Worm (Caenorhabditis elegans) whole organism, L1 larva: Measurements from ENCODE around the gene ZK1248.15.

ENCODE experiments used
- C04F5.9 ChIP-seq: sonication (generic microtip); optimal IDR thresholded peaks from 2 replicates; lab custom pipeline; 2016; ENCODE audit warnings: missing genetic modification characterization, missing compliant biosample characterization
- F16B12.6 ChIP-seq: fragments of 150-350 bp; optimal IDR thresholded peaks from 2 replicates; lab custom pipeline; 2014; ENCODE audit warnings: missing biosample characterization, missing genetic modification characterization
- Y116A8C.19 ChIP-seq: sonication (generic microtip); optimal IDR thresholded peaks from 2 replicates; lab custom pipeline; 2016; ENCODE audit warnings: missing compliant biosample characterization, missing genetic modification characterization, borderline replicate concordance
- aha-1 ChIP-seq: fragments of 150-350 bp; optimal IDR thresholded peaks from 2 replicates; lab custom pipeline; 2014; ENCODE audit warnings: missing biosample characterization, missing genetic modification characterization
- aly-2 ChIP-seq: fragments of 150-350 bp; optimal IDR thresholded peaks from 2 replicates; lab custom pipeline; 2014; ENCODE audit warnings: missing biosample characterization, missing genetic modification characterization
- blmp-1 ChIP-seq: fragments of 150-350 bp; optimal IDR thresholded peaks from 2 replicates; lab custom pipeline; 2014; ENCODE audit warnings: missing biosample characterization, missing genetic modification characterization
- ceh-82 ChIP-seq, 3 experiments: fragments of 150-350 bp in 1 of 3; sonication (generic microtip) in 2 of 3; optimal IDR thresholded peaks; 2 replicates each; lab custom pipeline; 2014 to 2017; ENCODE audit warnings: missing biosample characterization in 3 of 3, missing genetic modification characterization in 3 of 3
- ceh-88 ChIP-seq: fragments of 200-800 bp; sonication (Bioruptor generic); IDR thresholded peaks from 2 replicates; pipeline ENCODE4 v1.3.6; 2022; ENCODE audit warnings: missing genetic modification characterization, missing compliant biosample characterization
- ces-1 ChIP-seq: fragments of 150-350 bp; optimal IDR thresholded peaks from 2 replicates; lab custom pipeline; 2014; ENCODE audit warnings: missing biosample characterization, missing genetic modification reagents, missing genetic modification characterization
- dsc-1 ChIP-seq: sonication (generic microtip); optimal IDR thresholded peaks from 2 replicates; lab custom pipeline; 2016; ENCODE audit warnings: mild to moderate bottlenecking, missing genetic modification characterization, missing compliant biosample characterization
- efl-1 ChIP-seq, 4 experiments: fragments of 150-350 bp; optimal IDR thresholded peaks in 3 of 4; peaks in 1 of 4; 1 replicate in 1 of 4; 2 replicates in 3 of 4; lab custom pipeline; 2014; ENCODE audit warnings: missing biosample characterization in 2 of 4, missing genetic modification characterization in 2 of 4, missing genetic modification reagents in 2 of 4
- egl-13 ChIP-seq: sonication (generic microtip); optimal IDR thresholded peaks from 2 replicates; lab custom pipeline; 2016; ENCODE audit warnings: missing genotype, missing genetic modification reagents, missing genetic modification characterization, missing compliant biosample characterization
- elt-2 ChIP-seq: sonication (generic microtip); optimal IDR thresholded peaks from 2 replicates; lab custom pipeline; 2016; ENCODE audit warnings: missing genetic modification characterization, mild to moderate bottlenecking, inconsistent platforms, missing compliant biosample characterization, missing genetic modification reagents
- fkh-4 ChIP-seq: sonication (generic microtip); optimal IDR thresholded peaks from 2 replicates; lab custom pipeline; 2016; ENCODE audit warnings: missing compliant biosample characterization, missing genetic modification characterization, borderline replicate concordance
- fkh-8 ChIP-seq: sonication (generic microtip); optimal IDR thresholded peaks from 2 replicates; lab custom pipeline; 2016; ENCODE audit warnings: mild to moderate bottlenecking, missing genetic modification characterization, missing compliant biosample characterization
- fos-1 ChIP-seq: fragments of 150-350 bp; optimal IDR thresholded peaks from 2 replicates; lab custom pipeline; 2014; ENCODE audit warnings: missing biosample characterization, missing genetic modification characterization
- grh-1 ChIP-seq: fragments of 200-800 bp; sonication (Bioruptor generic); IDR thresholded peaks from 2 replicates; pipeline ENCODE4 v1.3.6; 2022; ENCODE audit warnings: missing genetic modification reagents, missing genetic modification characterization, missing compliant biosample characterization
- hlh-4 ChIP-seq: sonication (generic microtip); optimal IDR thresholded peaks from 2 replicates; lab custom pipeline; 2016; ENCODE audit warnings: mild to moderate bottlenecking, missing genetic modification characterization, missing compliant biosample characterization
- hpl-2 ChIP-seq: fragments of 150-350 bp; optimal IDR thresholded peaks from 2 replicates; lab custom pipeline; 2014; ENCODE audit warnings: missing biosample characterization, missing genetic modification reagents, missing genetic modification characterization
- irx-1 ChIP-seq: sonication (generic microtip); optimal IDR thresholded peaks from 2 replicates; lab custom pipeline; 2016; ENCODE audit warnings: missing genetic modification characterization, missing compliant biosample characterization
- isw-1 ChIP-seq: fragments of 200-800 bp; sonication (Bioruptor generic); IDR thresholded peaks from 2 replicates; pipeline ENCODE4 v1.3.6; 2022; ENCODE audit warnings: missing genetic modification characterization, missing compliant biosample characterization
- lin-14 ChIP-seq: fragments of 200-800 bp; sonication (Bioruptor generic); optimal IDR thresholded peaks from 2 replicates; lab custom pipeline; 2018; ENCODE audit warnings: mild to moderate bottlenecking, missing genetic modification characterization, moderate library complexity, missing compliant biosample characterization
- lin-15B ChIP-seq: fragments of 150-350 bp; sonication (generic microtip); optimal IDR thresholded peaks from 3 replicates; lab custom pipeline; 2014; ENCODE audit warnings: missing biosample characterization, missing genetic modification characterization
- mdl-1 ChIP-seq, 2 experiments: fragments of 150-350 bp; optimal IDR thresholded peaks; 2 replicates each; lab custom pipeline; 2014 to 2017; ENCODE audit warnings: missing biosample characterization in 2 of 2, missing genetic modification characterization in 2 of 2, inconsistent platforms in 1 of 2
- mef-2 ChIP-seq: fragments of 150-350 bp; optimal IDR thresholded peaks from 2 replicates; lab custom pipeline; 2014; ENCODE audit warnings: missing biosample characterization, missing genetic modification characterization
- mep-1 ChIP-seq: fragments of 150-350 bp; optimal IDR thresholded peaks from 2 replicates; lab custom pipeline; 2014; ENCODE audit warnings: missing biosample characterization, missing genetic modification characterization
- nhr-11 ChIP-seq: fragments of 150-350 bp; optimal IDR thresholded peaks from 2 replicates; lab custom pipeline; 2014; ENCODE audit warnings: missing biosample characterization, missing genetic modification characterization
- nhr-12 ChIP-seq: sonication (generic microtip); optimal IDR thresholded peaks from 2 replicates; lab custom pipeline; 2017; ENCODE audit warnings: missing biosample characterization, missing genetic modification characterization
- nhr-19 ChIP-seq: fragments of 200-800 bp; sonication (Bioruptor generic); conservative IDR thresholded peaks from 2 replicates; pipeline ENCODE4 v1.3.6; 2022; ENCODE audit warnings: missing genetic modification characterization, missing compliant biosample characterization
- nhr-237 ChIP-seq: fragments of 150-350 bp; optimal IDR thresholded peaks from 2 replicates; lab custom pipeline; 2014; ENCODE audit warnings: missing biosample characterization, missing genetic modification characterization
- nhr-47 ChIP-seq: sonication (generic microtip); optimal IDR thresholded peaks from 2 replicates; lab custom pipeline; 2016; ENCODE audit warnings: mild to moderate bottlenecking, missing genetic modification characterization, moderate library complexity, missing compliant biosample characterization
- nhr-71 ChIP-seq: sonication (generic microtip); optimal IDR thresholded peaks from 2 replicates; lab custom pipeline; 2016; ENCODE audit warnings: mild to moderate bottlenecking, missing genetic modification characterization, moderate library complexity, missing compliant biosample characterization
- nhr-77 ChIP-seq: fragments of 150-350 bp; optimal IDR thresholded peaks from 2 replicates; lab custom pipeline; 2014; ENCODE audit warnings: missing biosample characterization, missing genetic modification characterization
- nhr-90 ChIP-seq: sonication (generic microtip); optimal IDR thresholded peaks from 2 replicates; lab custom pipeline; 2016; ENCODE audit warnings: mild to moderate bottlenecking, missing genetic modification characterization, missing compliant biosample characterization; ENCODE audit not compliant: poor library complexity
- pag-3 ChIP-seq: sonication (generic microtip); optimal IDR thresholded peaks from 2 replicates; lab custom pipeline; 2017; ENCODE audit warnings: missing genetic modification characterization, mild to moderate bottlenecking, missing compliant biosample characterization, antibody characterized with exemption, borderline replicate concordance; ENCODE audit not compliant: insufficient read depth
- pax-3 ChIP-seq: fragments of 200-800 bp; sonication (Bioruptor generic); optimal IDR thresholded peaks from 2 replicates; lab custom pipeline; 2018; ENCODE audit warnings: mild to moderate bottlenecking, missing genetic modification characterization, moderate library complexity, missing compliant biosample characterization
- pqm-1 ChIP-seq: sonication (generic microtip); optimal IDR thresholded peaks from 3 replicates; lab custom pipeline; 2017; ENCODE audit warnings: missing biosample characterization, missing genetic modification characterization
- rnt-1 ChIP-seq: sonication (generic microtip); optimal IDR thresholded peaks from 2 replicates; lab custom pipeline; 2016; ENCODE audit warnings: mild to moderate bottlenecking, missing genetic modification characterization, moderate library complexity, missing compliant biosample characterization
- skn-1 ChIP-seq: fragments of 150-350 bp; optimal IDR thresholded peaks from 2 replicates; lab custom pipeline; 2014; ENCODE audit warnings: missing biosample characterization, missing genetic modification characterization
- snpc-4 ChIP-seq: fragments of 150-350 bp; optimal IDR thresholded peaks from 2 replicates; lab custom pipeline; 2014; ENCODE audit warnings: missing biosample characterization, missing genetic modification characterization
- snu-23 ChIP-seq: sonication (generic microtip); optimal IDR thresholded peaks from 2 replicates; lab custom pipeline; 2016; ENCODE audit warnings: missing genetic modification characterization, missing compliant biosample characterization
- sptf-1 ChIP-seq: fragments of 150-350 bp; optimal IDR thresholded peaks from 2 replicates; lab custom pipeline; 2014; ENCODE audit warnings: missing biosample characterization, missing genetic modification characterization
- tbx-2 ChIP-seq: sonication (generic microtip); optimal IDR thresholded peaks from 2 replicates; lab custom pipeline; 2016; ENCODE audit warnings: missing genetic modification characterization, missing compliant biosample characterization
- unc-130 ChIP-seq: fragments of 150-350 bp; optimal IDR thresholded peaks from 2 replicates; lab custom pipeline; 2017; ENCODE audit warnings: missing biosample characterization, missing genetic modification characterization, inconsistent platforms
- unc-62 ChIP-seq: fragments of 150-350 bp; optimal IDR thresholded peaks from 2 replicates; lab custom pipeline; 2014; ENCODE audit warnings: missing biosample characterization, missing genetic modification reagents, missing genetic modification characterization
- unc-98 ChIP-seq: fragments of 200-800 bp; sonication (Bioruptor generic); IDR thresholded peaks from 2 replicates; pipeline ENCODE4 v1.3.6; 2022; ENCODE audit warnings: missing genetic modification characterization, missing compliant biosample characterization
- vab-15 ChIP-seq: sonication (generic microtip); optimal IDR thresholded peaks from 2 replicates; lab custom pipeline; 2017; ENCODE audit warnings: missing genotype, mild to moderate bottlenecking, missing genetic modification characterization, missing compliant biosample characterization
- xbp-1 ChIP-seq: sonication (generic microtip); optimal IDR thresholded peaks from 2 replicates; lab custom pipeline; 2016; ENCODE audit warnings: missing genetic modification characterization, missing compliant biosample characterization
- zag-1 ChIP-seq: fragments of 150-350 bp; optimal IDR thresholded peaks from 2 replicates; lab custom pipeline; 2014; ENCODE audit warnings: missing biosample characterization, missing genetic modification characterization

Gene ZK1248.15

DNA sequence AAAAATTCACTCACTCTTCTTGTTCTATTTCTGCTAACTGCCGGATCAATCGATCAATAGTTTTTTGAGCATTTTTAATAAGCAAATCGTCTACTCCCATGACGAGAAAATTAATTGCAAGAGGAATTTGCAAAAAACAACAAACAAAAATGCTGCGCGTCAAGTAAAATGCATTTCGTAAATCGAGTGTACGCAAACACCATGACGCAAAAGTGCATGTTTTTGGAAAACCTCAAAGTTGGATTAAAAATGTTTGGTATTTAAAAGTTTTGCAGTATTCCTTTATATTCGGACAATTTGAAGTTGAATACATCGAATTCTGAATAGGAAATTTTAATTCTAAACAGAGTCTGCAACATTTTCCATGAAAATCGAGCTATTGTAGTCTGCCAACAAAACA is 874 bp upstream of the ZK1248.15 start, which contains the start of gene ZK1248.19 (continued):
- TF ChIP-seq nhr-47 (peak; percentile 35), aly-2 (tag; lab: Kevin White, UChicago) (no peak), unc-98 (no peak), efl-1 (optimal IDR thresholded peaks at IDR 0.05; lab: Kevin White, UChicago) (peak; percentile 53 to 54), efl-1 (GFP tag; optimal IDR thresholded peaks at IDR 0.05 in 1 of 2; lab: Kevin White, UChicago) (peak; percentile 32 to 95), vab-15 (tag; lab: Kevin White, UChicago) (no peak), sptf-1 (tag; lab: Kevin White, UChicago) (no peak), egl-13 (tag; lab: Kevin White, UChicago) (no peak), elt-2 (tag; lab: Kevin White, UChicago) (no peak), nhr-71 (tag; lab: Kevin White, UChicago) (peak; percentile 43), pag-3 (tag; lab: Kevin White, UChicago) (no peak), unc-62 (GFP tag; lab: Kevin White, UChicago) (no peak)

DNA sequence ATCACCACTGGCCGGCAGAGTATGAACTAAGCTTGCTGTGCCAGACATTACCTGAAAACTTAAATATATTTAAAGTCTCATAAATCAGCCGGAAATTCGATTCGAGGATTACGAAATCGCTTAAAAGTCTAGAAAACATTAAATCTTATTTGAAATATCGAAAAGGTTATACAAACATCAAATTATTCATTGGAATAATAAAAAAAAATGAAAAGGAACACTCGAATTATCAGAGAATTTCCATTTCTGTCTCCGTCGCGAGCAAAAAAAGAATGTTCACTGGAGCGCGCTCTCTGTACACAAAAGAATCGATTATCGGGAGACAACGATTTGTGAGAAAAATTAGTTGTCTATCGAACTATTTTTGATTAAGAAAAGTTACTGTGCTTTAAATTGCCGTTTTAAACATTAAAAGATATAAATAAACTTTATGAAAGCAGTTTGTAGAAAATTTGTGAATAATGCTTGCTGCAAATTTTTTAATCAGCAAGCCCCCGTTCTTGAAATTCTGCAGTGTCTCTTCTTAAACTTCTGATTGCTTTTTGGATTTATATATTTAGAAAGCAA is 2.1 kb downstream of the ZK1248.15 start, which contains the start of gene fzo-1:
fzo-1 (minus strand) TSS at position 51 of the 567 bp plus-strand sequence.
- TF ChIP-seq unc-130 (no peak), blmp-1 (peak; percentile 46), ceh-88 (GFP tag; lab: Robert Waterston, UW) (peak; percentile 24; the same call in 1 of the 2 replicates), fkh-4 (tag; lab: Kevin White, UChicago) (peak; percentile 39), lin-15B (peak; percentile 15), snu-23 (GFP tag; lab: Kevin White, UChicago) (peak; percentile 58), snpc-4 (tag; lab: Kevin White, UChicago) (peak; percentile 20), sptf-1 (tag; lab: Kevin White, UChicago) (no peak), ceh-82 (tag; optimal IDR thresholded peaks at IDR 0.05; lab: Kevin White, UChicago) (no peak), fos-1 (tag; lab: Kevin White, UChicago) (no peak), egl-13 (tag; lab: Kevin White, UChicago) (peak; percentile 16), zag-1 (tag; lab: Kevin White, UChicago) (no peak), isw-1 (peak; percentile 52), hpl-2 (GFP tag; lab: Kevin White, UChicago) (no peak), mep-1 (no peak), nhr-12 (no peak), lin-14 (GFP tag; lab: Kevin White, UChicago) (peak; percentile 73), nhr-11 (tag; lab: Kevin White, UChicago) (no peak), mef-2 (tag; lab: Kevin White, UChicago) (no peak), pqm-1 (no peak), nhr-19 (GFP tag; lab: Robert Waterston, UW) (0 out of 2 replicates have a peak, but pooled peaks have one; percentile 16), nhr-90 (tag; lab: Kevin White, UChicago) (peak; percentile 75), Y116A8C.19 (no peak), unc-98 (peak; percentile 92), aha-1 (tag; lab: Kevin White, UChicago) (no peak), nhr-77 (no peak), ces-1 (no peak), unc-62 (GFP tag; lab: Kevin White, UChicago) (no peak), xbp-1 (peak; percentile 54), irx-1 (tag; lab: Kevin White, UChicago) (peak; percentile 20), pag-3 (tag; lab: Kevin White, UChicago) (no peak), fkh-8 (tag; lab: Kevin White, UChicago) (peak; percentile 52), nhr-47 (peak; percentile 69), hlh-4 (tag; lab: Kevin White, UChicago) (no peak), C04F5.9 (tag; lab: Kevin White, UChicago) (peak; percentile 33), mdl-1 (tag; optimal IDR thresholded peaks at IDR 0.05; lab: Kevin White, UChicago) (no peak), pax-3 (peak; percentile 86), skn-1 (peak; percentile 27), grh-1 (GFP tag; lab: Robert Waterston, UW) (no peak), tbx-2 (peak; percentile 61), F16B12.6 (tag; lab: Kevin White, UChicago) (peak; percentile 7), aly-2 (tag; lab: Kevin White, UChicago) (no peak), dsc-1 (tag; lab: Kevin White, UChicago) (peak; percentile 52), rnt-1 (tag; lab: Kevin White, UChicago) (no peak), nhr-237 (tag; lab: Kevin White, UChicago) (no peak)
